Fruit fly (Drosophila melanogaster) whole organism, wandering third instar larva: ENCODE measurements around the gene por.

Source experiments
- Abd-B ChIP-seq: fragments of >200 bp; optimal IDR thresholded peaks from 2 replicates; lab custom pipeline; 2017; ENCODE audit warnings: missing biosample characterization, missing genetic modification characterization
- CG32264 ChIP-seq: fragments of 200-800 bp; sonication (Bioruptor generic); optimal IDR thresholded peaks from 2 replicates; lab custom pipeline; 2016; ENCODE audit warnings: missing biosample characterization, missing genetic modification characterization
- CG9705 ChIP-seq: fragments of 200-800 bp; sonication (Bioruptor generic); optimal IDR thresholded peaks from 2 replicates; lab custom pipeline; 2018; ENCODE audit warnings: missing biosample characterization, mild to moderate bottlenecking, missing genetic modification characterization
- CrebA ChIP-seq: fragments of 200-800 bp; sonication (Bioruptor generic); optimal IDR thresholded peaks from 2 replicates; lab custom pipeline; 2016; ENCODE audit warnings: missing biosample characterization, mild to moderate bottlenecking, missing genetic modification characterization, borderline replicate concordance
- Dif ChIP-seq: fragments of 200-275, 200-300 bp; sonication (Bioruptor generic); optimal IDR thresholded peaks from 2 replicates; lab custom pipeline; 2018; ENCODE audit warnings: missing biosample characterization, missing genetic modification characterization; ENCODE audit not compliant: partially characterized antibody
- GATAd ChIP-seq: sonication (Bioruptor generic); optimal IDR thresholded peaks from 2 replicates; lab custom pipeline; 2016; ENCODE audit warnings: missing biosample characterization, missing genetic modification characterization
- HLH106 ChIP-seq: fragments of 200-800 bp; optimal IDR thresholded peaks from 3 replicates; lab custom pipeline; 2019; ENCODE audit warnings: missing biosample characterization, mild to moderate bottlenecking, missing genetic modification characterization, moderate library complexity
- Hnf4 ChIP-seq: fragments of 200-800 bp; sonication (Bioruptor generic); optimal IDR thresholded peaks from 2 replicates; lab custom pipeline; 2016; ENCODE audit warnings: missing biosample characterization, mild to moderate bottlenecking, missing genetic modification characterization
- Hr78 ChIP-seq: fragments of >200 bp; optimal IDR thresholded peaks from 2 replicates; lab custom pipeline; 2017; ENCODE audit warnings: missing biosample characterization, missing genetic modification characterization
- Hr83 ChIP-seq: fragments of 200-300 bp; sonication (Bioruptor generic); optimal IDR thresholded peaks from 2 replicates; lab custom pipeline; 2016; ENCODE audit warnings: missing biosample characterization, mild to moderate bottlenecking, missing genetic modification characterization, moderate library complexity; ENCODE audit not compliant: poor library complexity, severe bottlenecking
- Jra ChIP-seq: sonication (Bioruptor generic); optimal IDR thresholded peaks from 2 replicates; lab custom pipeline; 2016; ENCODE audit warnings: missing biosample characterization, missing genetic modification characterization
- Mio ChIP-seq: sonication (Bioruptor generic); optimal IDR thresholded peaks from 2 replicates; lab custom pipeline; 2016; ENCODE audit warnings: missing biosample characterization, missing genetic modification characterization
- Myc ChIP-seq: fragments of >200 bp; optimal IDR thresholded peaks from 2 replicates; lab custom pipeline; 2017
- N ChIP-seq: fragments of >200 bp; optimal IDR thresholded peaks from 2 replicates; lab custom pipeline; 2018; ENCODE audit warnings: missing biosample characterization, missing external identifiers, missing genetic modification characterization
- OdsH ChIP-seq: fragments of 200-800 bp; sonication (Bioruptor generic); optimal IDR thresholded peaks from 2 replicates; lab custom pipeline; 2016; ENCODE audit warnings: missing biosample characterization, mild to moderate bottlenecking, missing genetic modification characterization
- Rel ChIP-seq, 2 experiments: fragments of 200-800 bp; sonication (Bioruptor generic) in 1 of 2; optimal IDR thresholded peaks; 2 replicates in 1 of 2; 3 replicates in 1 of 2; lab custom pipeline; 2016 to 2019; ENCODE audit warnings: mild to moderate bottlenecking in 2 of 2, missing biosample characterization in 2 of 2, missing genetic modification characterization in 2 of 2, moderate library complexity in 1 of 2
- Sp1 ChIP-seq: fragments of 200-800 bp; sonication (Bioruptor generic); optimal IDR thresholded peaks from 3 replicates; lab custom pipeline; 2019; ENCODE audit warnings: missing biosample characterization, mild to moderate bottlenecking, missing genetic modification characterization, moderate library complexity
- Vsx2 ChIP-seq: fragments of 200-300, 225-300 bp; sonication (Bioruptor generic); optimal IDR thresholded peaks from 2 replicates; lab custom pipeline; 2018; ENCODE audit warnings: missing biosample characterization, missing genetic modification characterization; ENCODE audit not compliant: partially characterized antibody
- br ChIP-seq: fragments of 200-800 bp; sonication (Bioruptor generic); optimal IDR thresholded peaks from 2 replicates; lab custom pipeline; 2016; ENCODE audit warnings: missing biosample characterization, missing genetic modification characterization
- dl ChIP-seq, 2 experiments: fragments of 175-275, 200-275 bp in 1 of 2; fragments of 200-275 bp in 1 of 2; sonication (Bioruptor generic); optimal IDR thresholded peaks; lab custom pipeline; 2018; ENCODE audit warnings: mild to moderate bottlenecking in 2 of 2, missing biosample characterization in 2 of 2, missing genetic modification characterization in 2 of 2, moderate library complexity in 2 of 2; ENCODE audit not compliant: partially characterized antibody in 2 of 2, insufficient read depth in 1 of 2
- dmrt93B ChIP-seq: fragments of 200-800 bp; sonication (Bioruptor generic); optimal IDR thresholded peaks from 2 replicates; lab custom pipeline; 2018; ENCODE audit warnings: missing biosample characterization, mild to moderate bottlenecking, missing genetic modification characterization
- dsf ChIP-seq: sonication (Bioruptor generic); optimal IDR thresholded peaks from 2 replicates; lab custom pipeline; 2016; ENCODE audit warnings: missing biosample characterization, missing genetic modification characterization, borderline replicate concordance
- ey ChIP-seq: fragments of 200-800 bp; sonication (Bioruptor generic); optimal IDR thresholded peaks from 2 replicates; lab custom pipeline; 2016; ENCODE audit warnings: missing biosample characterization, missing genetic modification characterization
- foxo ChIP-seq, 2 experiments: fragments of 200-800 bp; sonication (Bioruptor generic); optimal IDR thresholded peaks; 2 replicates in 1 of 2; 3 replicates in 1 of 2; lab custom pipeline; 2016 to 2017; ENCODE audit warnings: missing biosample characterization in 2 of 2, missing genetic modification characterization in 2 of 2
- fru ChIP-seq: fragments of 200-800 bp; sonication (Bioruptor generic); optimal IDR thresholded peaks from 3 replicates; lab custom pipeline; 2016; ENCODE audit warnings: missing biosample characterization, mild to moderate bottlenecking, missing genetic modification characterization
- h ChIP-seq: fragments of 200-800 bp; sonication (Bioruptor generic); optimal IDR thresholded peaks from 3 replicates; lab custom pipeline; 2016; ENCODE audit warnings: missing biosample characterization, mild to moderate bottlenecking, missing genetic modification characterization
- jim ChIP-seq: fragments of 175-275, 200-325 bp; sonication (Bioruptor generic); optimal IDR thresholded peaks from 2 replicates; lab custom pipeline; 2016; ENCODE audit warnings: missing biosample characterization, mild to moderate bottlenecking, missing genetic modification characterization
- lola ChIP-seq: fragments of >200 bp; optimal IDR thresholded peaks from 2 replicates; lab custom pipeline; 2017; ENCODE audit warnings: missing biosample characterization, missing genetic modification characterization
- pan ChIP-seq: fragments of >200 bp; optimal IDR thresholded peaks from 2 replicates; lab custom pipeline; 2017
- psq ChIP-seq: fragments of 200-800 bp; sonication (Bioruptor generic); optimal IDR thresholded peaks from 3 replicates; lab custom pipeline; 2017; ENCODE audit warnings: missing biosample characterization, mild to moderate bottlenecking, missing genetic modification characterization, moderate library complexity
- rgr ChIP-seq: fragments of 200-800 bp; sonication (Bioruptor generic); optimal IDR thresholded peaks from 3 replicates; lab custom pipeline; 2016; ENCODE audit warnings: missing biosample characterization, mild to moderate bottlenecking, missing genetic modification characterization
- sage ChIP-seq: fragments of 200-800 bp; sonication (Bioruptor generic); optimal IDR thresholded peaks from 2 replicates; lab custom pipeline; 2016; ENCODE audit warnings: missing biosample characterization, mild to moderate bottlenecking, missing genetic modification characterization
- sv ChIP-seq: fragments of 200-800 bp; sonication (Bioruptor generic); optimal IDR thresholded peaks from 3 replicates; lab custom pipeline; 2016; ENCODE audit warnings: missing biosample characterization, missing genetic modification characterization
- tai ChIP-seq: sonication (Bioruptor generic); optimal IDR thresholded peaks from 2 replicates; lab custom pipeline; 2016; ENCODE audit warnings: missing biosample characterization, missing genetic modification characterization
- usp ChIP-seq: fragments of >200 bp; optimal IDR thresholded peaks from 2 replicates; lab custom pipeline; 2017; ENCODE audit warnings: missing biosample characterization, missing genetic modification characterization
- woc ChIP-seq: sonication (Bioruptor generic); optimal IDR thresholded peaks from 2 replicates; lab custom pipeline; 2016; ENCODE audit warnings: missing biosample characterization, mild to moderate bottlenecking, missing genetic modification characterization

por gene

DNA sequence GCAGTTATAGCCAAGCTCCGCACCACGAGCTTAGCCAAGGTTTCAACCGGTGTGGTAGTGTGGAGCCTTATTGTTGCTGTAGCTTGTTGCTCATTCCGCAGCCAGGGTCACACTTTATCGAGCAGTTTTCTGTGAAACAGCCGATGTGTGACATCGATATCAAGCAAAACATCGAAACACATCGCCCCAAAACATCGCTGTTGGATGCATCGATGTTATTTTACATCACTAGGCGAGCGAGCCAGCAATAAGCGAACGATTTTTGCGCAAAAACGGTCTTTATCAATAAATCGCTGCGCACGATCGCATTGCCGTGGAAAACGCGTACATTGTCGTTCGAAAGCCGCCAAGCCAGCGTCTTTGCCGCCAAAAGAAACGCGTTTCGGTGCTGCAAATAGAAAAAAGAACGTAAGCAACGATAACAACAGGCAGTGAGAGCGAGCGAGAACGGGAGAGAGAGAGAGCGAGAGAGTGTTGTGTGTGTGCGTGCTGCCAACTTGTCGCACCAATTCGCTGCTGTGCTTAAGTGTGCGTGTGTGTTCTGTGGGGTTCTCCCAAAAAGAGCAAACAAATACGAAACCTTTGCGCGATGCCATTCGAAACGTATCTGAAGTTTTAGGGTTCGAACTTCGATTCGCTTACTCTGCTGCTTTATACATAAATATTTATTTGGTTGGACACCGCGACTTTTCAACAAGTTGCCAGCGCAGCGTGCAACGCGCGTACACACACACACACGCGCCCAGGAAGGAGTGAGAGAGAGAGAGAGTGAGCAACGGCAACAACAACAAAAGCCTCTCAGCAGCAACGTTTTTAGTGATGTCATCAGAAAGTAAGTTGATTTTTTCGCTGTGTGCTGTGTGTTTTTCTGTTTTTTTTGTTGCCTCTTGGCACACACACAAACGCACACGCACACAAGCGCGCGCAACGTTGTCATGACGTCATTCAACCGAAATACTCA, 8.6 kb downstream of the por start:
- TF ChIP-seq Hr83, result peak; percentile 11
- TF ChIP-seq HLH106 (tag; lab: Kevin White, UChicago), result peak; percentile 14
- no peak for TF ChIP-seq Myc
- TF ChIP-seq lola (GFP tag; lab: Kevin White, UChicago), result no peak
- TF ChIP-seq sv (GFP tag; lab: Kevin White, UChicago), result no peak
- TF ChIP-seq sage (GFP tag; lab: Kevin White, UChicago), result no peak
- no peak for TF ChIP-seq br (GFP tag; lab: Kevin White, UChicago)
- TF ChIP-seq Hr78, result peak; percentile 43
- peak; percentile 59 for TF ChIP-seq fru (GFP tag; lab: Kevin White, UChicago)
- TF ChIP-seq usp, result no peak
- no peak for TF ChIP-seq CrebA (GFP tag; lab: Kevin White, UChicago)
- TF ChIP-seq Mio (GFP tag; lab: Kevin White, UChicago), result no peak
- peak; percentile 63 for TF ChIP-seq N (GFP tag; lab: Kevin White, UChicago)
- peak; percentile 84 for TF ChIP-seq Sp1 (GFP tag; lab: Kevin White, UChicago)
- TF ChIP-seq jim (GFP tag; lab: Kevin White, UChicago), result peak; percentile 58
- peak; percentile 17 to 70 for TF ChIP-seq dl (GFP tag; optimal IDR thresholded peaks at IDR 0.05; lab: Kevin White, UChicago; ENCODE audit: insufficient read depth in 1 of 2, partially characterized antibody in 2 of 2)
- TF ChIP-seq psq (GFP tag; lab: Kevin White, UChicago), result peak; percentile 15
- TF ChIP-seq OdsH (GFP tag; lab: Kevin White, UChicago), result no peak
- TF ChIP-seq CG9705 (GFP tag; lab: Kevin White, UChicago), result peak; percentile 46
- TF ChIP-seq Vsx2 (GFP tag; lab: Kevin White, UChicago), result no peak
- no peak for TF ChIP-seq woc (GFP tag; lab: Kevin White, UChicago)
- TF ChIP-seq Rel (GFP tag; optimal IDR thresholded peaks at IDR 0.05; lab: Kevin White, UChicago), result peak; percentile 57
- TF ChIP-seq Rel (tag; optimal IDR thresholded peaks at IDR 0.05; lab: Kevin White, UChicago), result peak; percentile 65
- TF ChIP-seq rgr, result peak; percentile 24
- peak in 1 of 2 experiments; percentile 1 for TF ChIP-seq foxo (GFP tag; optimal IDR thresholded peaks at IDR 0.05; lab: Kevin White, UChicago)
- peak; percentile 54 for TF ChIP-seq Abd-B (GFP tag; lab: Kevin White, UChicago)
- TF ChIP-seq dsf (GFP tag; lab: Kevin White, UChicago), result no peak
- no peak for TF ChIP-seq GATAd
- TF ChIP-seq Dif, result peak; percentile 72
- TF ChIP-seq Hnf4 (GFP tag; lab: Kevin White, UChicago), result no peak
- no peak for TF ChIP-seq pan
- TF ChIP-seq Jra, result peak; percentile 70
- TF ChIP-seq CG32264 (GFP tag; lab: Kevin White, UChicago), result no peak
- peak; percentile 18 for TF ChIP-seq h

DNA sequence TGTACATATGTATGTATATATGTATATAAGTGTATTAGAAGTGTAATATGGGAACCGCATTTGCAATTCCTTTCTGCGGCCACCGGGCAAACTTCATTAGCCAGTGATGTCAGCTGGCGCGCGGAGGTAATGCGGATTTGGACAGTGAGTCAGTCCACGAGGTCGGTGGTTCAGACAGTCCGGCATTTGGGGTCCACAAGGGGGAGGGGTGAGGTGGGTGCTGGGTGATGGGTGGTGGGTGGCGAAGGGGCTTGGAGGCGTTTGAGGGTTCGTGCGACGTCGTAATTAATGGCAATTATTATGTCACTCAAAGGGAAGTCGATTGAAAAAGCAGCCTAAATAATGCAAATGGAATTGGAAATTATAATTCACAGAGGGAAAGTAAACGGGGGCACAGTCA, 9.9 kb downstream of the por start:
- no peak for TF ChIP-seq pan
- TF ChIP-seq dmrt93B, result no peak
- TF ChIP-seq jim (GFP tag; lab: Kevin White, UChicago), result no peak
- no peak for TF ChIP-seq tai
- no peak for TF ChIP-seq br (GFP tag; lab: Kevin White, UChicago)
- TF ChIP-seq fru (GFP tag; lab: Kevin White, UChicago), result no peak
- no peak for TF ChIP-seq OdsH (GFP tag; lab: Kevin White, UChicago)
- TF ChIP-seq CrebA (GFP tag; lab: Kevin White, UChicago), result no peak
- no peak for TF ChIP-seq Dif
- TF ChIP-seq ey (GFP tag; lab: Kevin White, UChicago), result no peak
- no peak for TF ChIP-seq Myc
- TF ChIP-seq HLH106 (tag; lab: Kevin White, UChicago), result no peak
- no peak for TF ChIP-seq psq (GFP tag; lab: Kevin White, UChicago)
- no peak for TF ChIP-seq h
- TF ChIP-seq Jra, result no peak
- TF ChIP-seq sv (GFP tag; lab: Kevin White, UChicago), result no peak
- TF ChIP-seq dl (GFP tag; optimal IDR thresholded peaks at IDR 0.05; lab: Kevin White, UChicago; ENCODE audit: insufficient read depth in 1 of 2, partially characterized antibody in 2 of 2), result no peak
- no peak for TF ChIP-seq CG9705 (GFP tag; lab: Kevin White, UChicago)
- TF ChIP-seq Sp1 (GFP tag; lab: Kevin White, UChicago), result no peak
